Fruit fly (Drosophila melanogaster) whole organism, adult: ENCODE results near the gene Polr2H.

Experiments
- CG11617 ChIP-seq: fragments of 200-800 bp; sonication (Bioruptor generic); optimal IDR thresholded peaks from 2 replicates; lab custom pipeline; 2017; ENCODE audit warnings: mild to moderate bottlenecking, missing biosample characterization, missing genetic modification reagents, missing genetic modification characterization
- CG7101 ChIP-seq: fragments of 200-800 bp; sonication (Bioruptor generic); optimal IDR thresholded peaks from 2 replicates; lab custom pipeline; 2018; ENCODE audit warnings: missing biosample characterization, mild to moderate bottlenecking, missing genetic modification characterization, moderate library complexity
- cic ChIP-seq: fragments of 200-800 bp; sonication (Bioruptor generic); optimal IDR thresholded peaks from 2 replicates; lab custom pipeline; 2017; ENCODE audit warnings: missing biosample characterization, mild to moderate bottlenecking, missing genetic modification characterization, moderate library complexity
- kay ChIP-seq: fragments of 200-800 bp; sonication (Bioruptor generic); peaks from one replicate; lab custom pipeline; 2016; ENCODE audit warnings: missing biosample characterization, missing genetic modification characterization, borderline replicate concordance
- tj ChIP-seq: fragments of 200-800 bp; sonication (Bioruptor generic); optimal IDR thresholded peaks from 3 replicates; lab custom pipeline; 2017; ENCODE audit warnings: missing biosample characterization, mild to moderate bottlenecking, missing genetic modification characterization, moderate library complexity

dm6 chr3L:21683942-21684341 lies 44.8 kb upstream of the Polr2H start, which contains the start of gene Sfp78E:
- no peak for TF ChIP-seq kay
- TF ChIP-seq CG11617 (GFP tag; lab: Kevin White, UChicago): no peak
- TF ChIP-seq tj: no peak
- no peak for TF ChIP-seq cic (GFP tag; lab: Kevin White, UChicago)
- TF ChIP-seq CG7101: no peak
